Worm (Caenorhabditis elegans) whole organism, mixed stage, embryonic: ENCODE measurements around the gene Y69H2.17.

Experiments
- M03D4.4 ChIP-seq: sonication (generic microtip); optimal IDR thresholded peaks from 2 replicates; lab custom pipeline; 2017; ENCODE audit warnings: mild to moderate bottlenecking, missing genetic modification characterization, missing compliant biosample characterization
- blmp-1 ChIP-seq: fragments of 150-350 bp; optimal IDR thresholded peaks from 2 replicates; lab custom pipeline; 2014; ENCODE audit warnings: missing biosample characterization, missing genetic modification characterization
- ceh-39 ChIP-seq: fragments of 150-350 bp; optimal IDR thresholded peaks from 2 replicates; lab custom pipeline; 2014; ENCODE audit warnings: missing biosample characterization, missing genetic modification characterization
- ceh-43 ChIP-seq: fragments of 200-800 bp; sonication (Bioruptor generic); optimal IDR thresholded peaks from 2 replicates; lab custom pipeline; 2018; ENCODE audit warnings: mild to moderate bottlenecking, missing genetic modification characterization, moderate library complexity, missing compliant biosample characterization
- ces-1 ChIP-seq: fragments of 150-350 bp; optimal IDR thresholded peaks from 2 replicates; lab custom pipeline; 2014; ENCODE audit warnings: missing biosample characterization, missing genetic modification reagents, missing genetic modification characterization
- cnd-1 ChIP-seq: fragments of 200-800 bp; sonication (Bioruptor generic); optimal IDR thresholded peaks from 2 replicates; lab custom pipeline; 2018; ENCODE audit warnings: mild to moderate bottlenecking, missing genetic modification characterization, missing compliant biosample characterization
- drap-1 ChIP-seq: fragments of 200-800 bp; sonication (Bioruptor generic); optimal IDR thresholded peaks from 3 replicates; lab custom pipeline; 2018; ENCODE audit warnings: mild to moderate bottlenecking, missing genetic modification characterization, missing compliant biosample characterization
- elt-1 ChIP-seq: sonication (generic microtip); optimal IDR thresholded peaks from 2 replicates; lab custom pipeline; 2017; ENCODE audit warnings: missing genetic modification characterization, mild to moderate bottlenecking, missing compliant biosample characterization, antibody characterized with exemption, moderate library complexity, borderline replicate concordance; ENCODE audit not compliant: insufficient read depth
- flh-1 ChIP-seq: fragments of 200-800 bp; sonication (Bioruptor generic); optimal IDR thresholded peaks from 2 replicates; lab custom pipeline; 2018; ENCODE audit warnings: mild to moderate bottlenecking, missing genetic modification characterization, moderate library complexity, missing compliant biosample characterization
- ham-2 ChIP-seq: fragments of 200-800 bp; sonication (Bioruptor generic); optimal IDR thresholded peaks from 2 replicates; lab custom pipeline; 2018; ENCODE audit warnings: mild to moderate bottlenecking, missing genetic modification characterization, missing compliant biosample characterization
- hlh-1 ChIP-seq: fragments of 150-350 bp; optimal IDR thresholded peaks from 2 replicates; lab custom pipeline; 2014; ENCODE audit warnings: missing biosample characterization, missing genetic modification reagents, missing genetic modification characterization
- lin-13 ChIP-seq: fragments of 150-350 bp; optimal IDR thresholded peaks from 2 replicates; lab custom pipeline; 2014; ENCODE audit warnings: missing biosample characterization, missing genetic modification characterization
- lin-32 ChIP-seq: fragments of 200-800 bp; sonication (Bioruptor generic); optimal IDR thresholded peaks from 2 replicates; lab custom pipeline; 2018; ENCODE audit warnings: mild to moderate bottlenecking, missing genetic modification characterization, missing compliant biosample characterization
- lsy-2 ChIP-seq: fragments of 150-350 bp; optimal IDR thresholded peaks from 2 replicates; lab custom pipeline; 2014; ENCODE audit warnings: missing biosample characterization, missing genetic modification characterization
- mab-5 ChIP-seq: fragments of 150-350 bp; optimal IDR thresholded peaks from 2 replicates; lab custom pipeline; 2014; ENCODE audit warnings: missing biosample characterization, missing genetic modification characterization
- mep-1 ChIP-seq: fragments of 150-350 bp; optimal IDR thresholded peaks from 2 replicates; lab custom pipeline; 2017; ENCODE audit warnings: missing biosample characterization, missing genetic modification reagents, missing genetic modification characterization, inconsistent platforms
- nhr-12 ChIP-seq: fragments of 150-350 bp; optimal IDR thresholded peaks from 2 replicates; lab custom pipeline; 2014; ENCODE audit warnings: missing biosample characterization, missing genetic modification characterization
- nhr-2 ChIP-seq: fragments of 150-350 bp; optimal IDR thresholded peaks from 2 replicates; lab custom pipeline; 2014; ENCODE audit warnings: missing biosample characterization, missing genetic modification characterization
- nhr-237 ChIP-seq: fragments of 150-350 bp; optimal IDR thresholded peaks from 2 replicates; lab custom pipeline; 2014; ENCODE audit warnings: missing biosample characterization, missing genetic modification characterization
- nhr-28 ChIP-seq: fragments of 150-350 bp; optimal IDR thresholded peaks from 2 replicates; lab custom pipeline; 2014; ENCODE audit warnings: missing biosample characterization, missing genetic modification characterization
- pha-4 ChIP-seq: fragments of 150-350 bp; optimal IDR thresholded peaks from 2 replicates; lab custom pipeline; 2018; ENCODE audit warnings: missing biosample characterization, missing genetic modification reagents, missing genetic modification characterization
- sem-2 ChIP-seq: fragments of 200-800 bp; sonication (Bioruptor generic); optimal IDR thresholded peaks from 2 replicates; lab custom pipeline; 2018; ENCODE audit warnings: mild to moderate bottlenecking, missing genetic modification characterization, missing compliant biosample characterization
- snpc-4 ChIP-seq: fragments of 150-350 bp; optimal IDR thresholded peaks from 2 replicates; lab custom pipeline; 2014; ENCODE audit warnings: missing biosample characterization, missing genetic modification characterization
- sptf-1 ChIP-seq: sonication (generic microtip); optimal IDR thresholded peaks from 2 replicates; lab custom pipeline; 2017; ENCODE audit warnings: mild to moderate bottlenecking, missing genetic modification characterization, moderate library complexity, missing compliant biosample characterization
- tbx-8 ChIP-seq: fragments of 200-800 bp; sonication (Bioruptor generic); optimal IDR thresholded peaks from 2 replicates; lab custom pipeline; 2018; ENCODE audit warnings: mild to moderate bottlenecking, missing genetic modification characterization, moderate library complexity, missing compliant biosample characterization
- unc-39 ChIP-seq: fragments of 150-350 bp; optimal IDR thresholded peaks from 2 replicates; lab custom pipeline; 2014; ENCODE audit warnings: missing biosample characterization, missing genetic modification characterization
- unc-62 ChIP-seq: fragments of 150-350 bp; optimal IDR thresholded peaks from 2 replicates; lab custom pipeline; 2014; ENCODE audit warnings: missing biosample characterization, missing genetic modification reagents, missing genetic modification characterization
- zip-8 ChIP-seq: fragments of 150-350 bp; optimal IDR thresholded peaks from 2 replicates; lab custom pipeline; 2014; ENCODE audit warnings: missing biosample characterization, missing genetic modification characterization

Y69H2.17 gene

DNA sequence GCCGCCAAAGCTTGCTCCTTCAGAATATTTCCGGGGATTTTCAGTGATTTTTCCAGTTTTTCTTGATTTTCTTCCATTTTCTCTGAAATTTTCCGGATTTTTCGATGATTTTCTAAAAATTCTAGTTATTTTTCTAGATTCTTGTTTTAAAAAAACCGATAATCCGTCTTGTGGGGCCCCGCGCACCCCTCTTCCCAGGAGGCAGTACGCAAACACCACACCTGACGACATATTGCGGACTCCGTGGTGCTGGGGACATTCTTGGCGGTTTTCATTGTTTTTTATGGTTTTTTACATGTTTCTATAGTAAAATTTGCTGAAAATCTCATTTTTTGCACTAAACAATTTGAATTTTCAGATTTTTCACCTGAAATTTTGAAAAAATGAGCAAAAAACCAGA, 4.9 kb downstream of the Y69H2.17 start, which contains the start of the genes ubc-19 and Y69H2.7:
Gene ubc-19, minus strand, starts transcription at position 82 of the 400 bp plus-strand sequence.
Gene Y69H2.7, plus strand, starts transcription at position 309 of the 400 bp plus-strand sequence.
- TF ChIP-seq lsy-2 (tag; lab: Kevin White, UChicago) (peak; percentile 23), pha-4 (tag; lab: Kevin White, UChicago) (no peak), drap-1 (no peak), mep-1 (tag; lab: Kevin White, UChicago) (no peak), unc-62 (GFP tag; lab: Kevin White, UChicago) (no peak), flh-1 (GFP tag; lab: Kevin White, UChicago) (no peak), elt-1 (no peak), cnd-1 (tag; lab: Kevin White, UChicago) (no peak), ceh-43 (no peak), nhr-28 (tag; lab: Kevin White, UChicago) (no peak), mab-5 (tag; lab: Kevin White, UChicago) (no peak), ceh-39 (tag; lab: Kevin White, UChicago) (peak; percentile 79), lin-13 (peak; percentile 4), sptf-1 (tag; lab: Kevin White, UChicago) (peak; percentile 35), nhr-12 (tag; lab: Kevin White, UChicago) (no peak), sem-2 (GFP tag; lab: Kevin White, UChicago) (no peak)

DNA sequence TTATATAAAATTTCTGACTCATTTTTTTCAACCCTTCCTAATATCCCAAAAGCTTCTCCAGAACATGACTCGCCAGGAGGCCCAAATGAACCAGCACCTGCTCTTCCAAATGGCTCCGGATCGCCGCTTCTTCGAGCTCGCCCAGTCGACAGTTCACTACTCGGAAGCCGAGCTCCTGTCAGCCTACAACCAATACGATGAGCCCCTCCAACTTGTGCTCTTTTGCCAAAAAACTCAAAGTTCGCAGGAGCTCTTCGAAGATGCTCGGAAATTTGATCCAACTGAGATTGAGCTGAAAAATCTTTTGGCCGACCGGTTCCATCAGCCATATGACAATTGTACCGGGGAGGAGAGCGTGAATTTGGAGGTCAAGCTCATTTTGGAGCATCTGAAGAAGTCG, 10.7 kb downstream of the Y69H2.17 start:
- TF ChIP-seq lsy-2 (tag; lab: Kevin White, UChicago) = no peak
- no peak for TF ChIP-seq flh-1 (GFP tag; lab: Kevin White, UChicago)
- no peak for TF ChIP-seq cnd-1 (tag; lab: Kevin White, UChicago)
- TF ChIP-seq tbx-8 (GFP tag; lab: Kevin White, UChicago) = no peak
- TF ChIP-seq ces-1 (GFP tag; lab: Kevin White, UChicago) = no peak
- TF ChIP-seq M03D4.4 (tag; lab: Kevin White, UChicago) = no peak
- TF ChIP-seq zip-8 (tag; lab: Kevin White, UChicago) = no peak

DNA sequence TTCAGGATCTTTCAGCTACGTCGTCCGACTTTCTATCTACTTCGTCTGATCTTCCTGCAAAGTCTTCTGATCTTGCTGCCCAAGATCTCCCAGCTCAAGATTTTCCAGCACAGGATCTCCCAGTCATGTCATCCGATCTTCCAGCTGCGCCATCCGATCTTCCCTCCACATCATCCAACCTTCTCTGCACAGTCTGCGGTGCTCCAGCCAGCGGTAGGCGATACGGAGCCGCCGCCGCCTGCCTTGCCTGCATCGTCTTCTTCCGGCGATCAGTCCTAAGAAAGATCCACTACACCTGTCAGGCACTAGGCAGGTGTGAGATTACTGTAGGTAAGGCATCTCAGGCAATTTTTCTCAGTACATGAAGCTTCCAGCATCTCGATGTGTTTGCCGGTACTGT, 14.6 kb downstream of the Y69H2.17 start, which contains the start of gene nhr-241:
Gene nhr-241, plus strand, starts transcription at position 126 of the 400 bp plus-strand sequence.
- no peak for TF ChIP-seq drap-1
- no peak for TF ChIP-seq ces-1 (GFP tag; lab: Kevin White, UChicago)
- no peak for TF ChIP-seq lsy-2 (tag; lab: Kevin White, UChicago)
- TF ChIP-seq tbx-8 (GFP tag; lab: Kevin White, UChicago) = no peak
- no peak for TF ChIP-seq lin-13
- no peak for TF ChIP-seq elt-1
- no peak for TF ChIP-seq pha-4 (tag; lab: Kevin White, UChicago)
- no peak for TF ChIP-seq ceh-43
- no peak for TF ChIP-seq nhr-237 (tag; lab: Kevin White, UChicago)
- TF ChIP-seq unc-39 (tag; lab: Kevin White, UChicago) = no peak
- TF ChIP-seq unc-62 (GFP tag; lab: Kevin White, UChicago) = no peak

DNA sequence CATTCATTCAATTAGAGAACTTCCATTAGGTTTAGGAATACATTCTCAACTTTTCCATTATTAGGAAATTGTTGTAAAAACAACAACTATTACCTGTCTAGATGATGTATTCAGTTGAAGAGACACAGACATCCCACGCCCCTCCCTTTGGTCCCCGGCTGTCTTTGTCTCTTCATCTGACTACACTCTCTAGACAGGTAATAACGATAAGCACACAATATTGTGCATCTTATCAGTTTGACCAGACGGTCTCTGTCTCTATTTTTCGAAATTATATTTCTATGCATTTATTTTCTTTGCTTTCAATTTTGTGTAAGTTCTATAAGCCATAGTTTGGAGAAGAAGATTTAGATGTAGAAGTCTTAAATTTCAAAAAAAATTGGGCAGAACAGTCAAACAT, 16.6 kb downstream of the Y69H2.17 start, which contains the start of gene Y69H2.9:
Gene Y69H2.9, plus strand, starts transcription at position 233 of the 400 bp plus-strand sequence.
- TF ChIP-seq flh-1 (GFP tag; lab: Kevin White, UChicago) = no peak
- TF ChIP-seq cnd-1 (tag; lab: Kevin White, UChicago) = no peak
- no peak for TF ChIP-seq nhr-2 (tag; lab: Kevin White, UChicago)
- TF ChIP-seq sem-2 (GFP tag; lab: Kevin White, UChicago) = no peak
- TF ChIP-seq nhr-12 (tag; lab: Kevin White, UChicago) = no peak
- TF ChIP-seq ceh-43 = no peak

DNA sequence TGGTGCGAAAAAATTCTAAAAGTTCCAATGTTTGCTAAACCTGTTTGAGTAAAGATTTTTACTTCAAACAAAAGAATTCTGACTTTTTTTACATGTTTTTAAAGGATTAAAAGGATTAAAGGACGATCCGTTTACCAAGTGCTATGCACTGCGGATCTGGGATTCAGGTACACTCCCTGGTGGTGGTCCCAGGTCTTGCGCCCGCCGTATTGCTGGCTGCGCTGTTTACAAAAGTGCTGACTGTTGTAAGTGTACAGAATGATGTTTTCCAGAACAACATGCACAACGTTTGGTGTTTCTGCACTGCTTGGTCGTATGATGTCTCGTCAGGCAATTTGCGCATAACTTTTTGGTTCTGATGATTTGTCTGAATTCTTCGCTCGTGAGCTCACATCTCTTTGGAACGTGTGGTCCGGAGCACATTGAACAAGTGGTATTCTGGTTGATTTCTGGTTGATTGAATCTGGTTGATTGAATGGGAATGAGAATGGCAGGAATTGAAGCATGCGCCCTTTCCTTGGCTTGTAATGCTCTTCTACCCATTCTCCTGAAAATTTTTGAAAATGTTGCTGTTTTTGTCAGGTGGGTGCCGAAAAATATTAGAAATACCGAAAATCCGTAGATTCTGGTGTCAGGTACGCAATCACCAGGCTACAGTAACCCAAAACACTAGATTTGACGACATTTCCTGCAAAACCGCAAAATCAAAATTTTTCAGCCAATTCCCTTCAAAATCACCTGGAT, 20.8 kb downstream of the Y69H2.17 start:
- no peak for TF ChIP-seq snpc-4
- TF ChIP-seq, all 35 proteins: peak for 0

DNA sequence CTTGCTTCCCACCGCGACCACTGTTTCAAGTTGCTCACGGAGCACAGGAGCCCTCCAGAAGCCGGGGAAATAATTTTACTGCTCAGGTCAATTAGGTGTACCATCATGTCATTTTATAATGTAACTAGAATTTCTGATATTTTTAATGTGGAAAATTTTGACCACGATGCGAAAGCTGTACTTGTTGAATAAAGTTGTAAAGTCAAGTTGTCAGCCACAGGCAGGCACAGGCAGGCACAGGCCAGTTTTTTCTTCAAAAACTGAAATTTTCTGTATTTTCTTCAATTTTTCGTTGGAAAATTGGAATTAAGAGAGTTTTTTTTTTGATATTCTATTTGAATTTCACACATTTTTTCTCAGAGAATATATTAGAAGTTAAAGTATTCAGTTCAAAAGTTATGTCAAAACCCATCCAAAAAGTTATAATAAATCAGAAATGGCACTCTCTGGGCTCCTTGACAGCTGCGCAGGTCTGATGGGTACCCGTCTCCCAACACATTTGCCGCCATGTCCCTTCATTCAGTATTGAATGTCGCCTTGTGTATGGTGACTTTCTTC, 21.4 kb downstream of the Y69H2.17 start, which contains the start of gene Y17D7C.1:
Gene Y17D7C.1, plus strand, starts transcription at position 508 of the 558 bp plus-strand sequence.
- TF ChIP-seq blmp-1 (tag; lab: Kevin White, UChicago) (no peak), drap-1 (no peak), nhr-12 (tag; lab: Kevin White, UChicago) (no peak), ceh-43 (no peak), sem-2 (GFP tag; lab: Kevin White, UChicago) (no peak), hlh-1 (tag; lab: Kevin White, UChicago) (peak; percentile 26), ham-2 (GFP tag; lab: Kevin White, UChicago) (no peak), lin-32 (no peak)
